Fruit fly (Drosophila melanogaster): ENCODE data around the gene pan.

dm6 chr4:67063-67684 lies 2.0 kb upstream of the pan start, which contains the start of gene RpS3A:
- TF ChIP-seq h (GFP tag; optimal IDR thresholded peaks at IDR 0.05) (peak; percentile 71), br (GFP tag; optimal IDR thresholded peaks at IDR 0.05) (peak; percentile 77), Dif (GFP tag; optimal IDR thresholded peaks at IDR 0.05; ENCODE audit: partially characterized antibody) (peak; percentile 45), psq (GFP tag; optimal IDR thresholded peaks at IDR 0.05) (peak; percentile 45), Myc (optimal IDR thresholded peaks at IDR 0.05) (peak; percentile 76), dmrt93B (GFP tag; optimal IDR thresholded peaks at IDR 0.05) (peak; percentile 83)

Data from whole organism, wandering third instar larva.